Worm (Caenorhabditis elegans): Measurements from ENCODE around the gene F56C3.1.

ce11 chrX:1337834-1338233 is 49.3 kb upstream of the F56C3.1 start:
- TF ChIP-seq B0310.2 (tag; optimal IDR thresholded peaks at IDR 0.05) (no peak), ama-1 (optimal IDR thresholded peaks at IDR 0.05) (no peak), flt-1 (GFP tag; IDR thresholded peaks at IDR 0.05) (no peak), scrt-1 (GFP tag; IDR thresholded peaks at IDR 0.05) (no peak), ceh-13 (GFP tag; optimal IDR thresholded peaks at IDR 0.05) (no peak), ceh-36 (tag; optimal IDR thresholded peaks at IDR 0.05) (no peak), tbx-11 (GFP tag; IDR thresholded peaks at IDR 0.05) (no peak), sea-1 (GFP tag; conservative IDR thresholded peaks at IDR 0.05) (no peak), hmbx-1 (tag; optimal IDR thresholded peaks at IDR 0.05) (no peak), F13C5.2 (tag; optimal IDR thresholded peaks at IDR 0.05) (no peak)

Measured in whole organism, early embryonic.